Worm (Caenorhabditis elegans) whole organism, L4 larva: Measurements from ENCODE around the gene nspc-17.
A peak's percentile ranks its signal among the peaks of the same experiment; 100 is the strongest.

ENCODE experiments used
- F26F4.8 ChIP-seq: fragments of 200-800 bp; sonication (Bioruptor generic); conservative IDR thresholded peaks from 2 replicates; pipeline ENCODE4 v1.3.6; 2022; ENCODE audit warnings: missing genetic modification characterization, missing compliant biosample characterization
- R02D3.7 ChIP-seq: fragments of 150-350 bp; sonication (generic microtip); optimal IDR thresholded peaks from 3 replicates; lab custom pipeline; 2014; ENCODE audit warnings: missing biosample characterization, missing genetic modification characterization
- Y5F2A.4 ChIP-seq: fragments of 200-800 bp; sonication (Bioruptor generic); optimal IDR thresholded peaks from 2 replicates; lab custom pipeline; 2018; ENCODE audit warnings: mild to moderate bottlenecking, missing genetic modification characterization, missing compliant biosample characterization
- attf-4 ChIP-seq: sonication (generic microtip); optimal IDR thresholded peaks from 3 replicates; lab custom pipeline; 2017; ENCODE audit warnings: missing biosample characterization, missing genetic modification characterization
- daf-19 ChIP-seq: fragments of 200-800 bp; sonication (Bioruptor generic); conservative IDR thresholded peaks from 2 replicates; pipeline ENCODE4 v1.3.6; 2022; ENCODE audit warnings: missing genetic modification characterization, missing compliant biosample characterization
- hlh-30 ChIP-seq: sonication (generic microtip); optimal IDR thresholded peaks from 2 replicates; lab custom pipeline; 2017; ENCODE audit warnings: antibody characterized with exemption, mild to moderate bottlenecking, missing genetic modification characterization, missing compliant biosample characterization; ENCODE audit not compliant: insufficient read depth
- lin-39 ChIP-seq: fragments of 150-350 bp; optimal IDR thresholded peaks from 2 replicates; lab custom pipeline; 2014; ENCODE audit warnings: missing biosample characterization, missing genetic modification reagents, missing genetic modification characterization
- mes-2 ChIP-seq: sonication (generic microtip); optimal IDR thresholded peaks from 2 replicates; lab custom pipeline; 2016; ENCODE audit warnings: missing genotype, mild to moderate bottlenecking, missing genetic modification characterization, missing compliant biosample characterization; ENCODE audit not compliant: poor library complexity, severe bottlenecking
- nhr-102 ChIP-seq: sonication (generic microtip); optimal IDR thresholded peaks from 2 replicates; lab custom pipeline; 2016; ENCODE audit warnings: mild to moderate bottlenecking, missing genetic modification characterization, moderate library complexity, missing compliant biosample characterization
- nhr-48 ChIP-seq: sonication (generic microtip); optimal IDR thresholded peaks from 2 replicates; lab custom pipeline; 2016; ENCODE audit warnings: mild to moderate bottlenecking, missing genetic modification characterization, missing compliant biosample characterization
- tra-1 ChIP-seq: fragments of 200-800 bp; sonication (Bioruptor generic); IDR thresholded peaks from 2 replicates; pipeline ENCODE4 v1.3.6; 2022; ENCODE audit warnings: missing genetic modification reagents, missing genetic modification characterization, missing compliant biosample characterization

The nspc-17 gene

DNA sequence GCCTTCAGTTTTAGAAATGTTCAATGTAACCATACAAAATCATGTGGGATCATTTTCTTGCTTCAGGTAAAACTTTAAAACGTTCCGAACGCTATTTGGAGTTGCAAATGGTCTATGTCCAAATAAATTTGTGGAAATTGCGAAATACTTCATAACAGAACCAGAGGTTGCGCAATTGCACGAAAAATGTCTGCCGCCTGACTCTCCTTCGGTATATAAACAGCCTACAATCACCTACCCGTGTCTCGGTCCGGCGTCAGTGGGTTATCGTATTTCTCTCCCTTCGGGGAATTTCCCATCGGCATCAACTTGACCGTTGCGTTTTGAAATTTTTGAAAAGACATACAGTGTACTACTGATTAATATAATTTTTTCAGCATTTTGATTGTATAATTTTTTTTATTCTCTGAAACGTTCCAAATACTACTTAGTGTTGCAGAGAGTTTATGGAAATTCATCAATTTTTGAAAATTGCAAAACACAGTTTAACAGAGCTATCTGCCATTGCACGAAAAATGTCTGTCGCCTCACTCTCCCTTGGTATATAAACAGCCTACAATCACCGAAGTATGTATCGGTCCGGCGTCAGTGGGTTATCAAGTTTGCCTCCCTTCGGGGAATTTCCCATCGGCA, 48.2 kb downstream of the nspc-17 start (continued):
- TF ChIP-seq attf-4 (tag; lab: Kevin White, UChicago) (no peak), lin-39 (no peak), nhr-48 (tag; lab: Kevin White, UChicago) (peak; percentile 47), tra-1 (GFP tag; lab: Robert Waterston, UW) (peak; percentile 64), F26F4.8 (GFP tag; lab: Robert Waterston, UW) (peak; percentile 58; the same call in 1 of the 2 replicates), nhr-102 (tag; lab: Kevin White, UChicago) (no peak), Y5F2A.4 (GFP tag; lab: Kevin White, UChicago) (peak; percentile 38), R02D3.7 (no peak), daf-19 (GFP tag; lab: Robert Waterston, UW) (0 out of 2 replicates have a peak, but pooled peaks have one; percentile 12), hlh-30 (peak; percentile 61), mes-2 (tag; lab: Kevin White, UChicago) (no peak)
